Worm (Caenorhabditis elegans) whole organism, L1 larva: Measurements from ENCODE around the gene pcp-1.

ENCODE experiments used
- C04F5.9 ChIP-seq: sonication (generic microtip); optimal IDR thresholded peaks from 2 replicates; lab custom pipeline; 2016; ENCODE audit warnings: missing genetic modification characterization, missing compliant biosample characterization
- C16A3.4 ChIP-seq: fragments of 150-350 bp; optimal IDR thresholded peaks from 2 replicates; lab custom pipeline; 2014; ENCODE audit warnings: missing biosample characterization, missing genetic modification characterization
- C34B4.2 ChIP-seq: sonication (generic microtip); optimal IDR thresholded peaks from 2 replicates; lab custom pipeline; 2017; ENCODE audit warnings: mild to moderate bottlenecking, missing genetic modification characterization, missing compliant biosample characterization
- aha-1 ChIP-seq: fragments of 150-350 bp; optimal IDR thresholded peaks from 2 replicates; lab custom pipeline; 2014; ENCODE audit warnings: missing biosample characterization, missing genetic modification characterization
- aly-2 ChIP-seq: fragments of 150-350 bp; optimal IDR thresholded peaks from 2 replicates; lab custom pipeline; 2014; ENCODE audit warnings: missing biosample characterization, missing genetic modification characterization
- ama-1 ChIP-seq: fragments of 150-350 bp; optimal IDR thresholded peaks from 2 replicates; lab custom pipeline; 2014
- blmp-1 ChIP-seq: fragments of 150-350 bp; optimal IDR thresholded peaks from 2 replicates; lab custom pipeline; 2014; ENCODE audit warnings: missing biosample characterization, missing genetic modification characterization
- ceh-63 ChIP-seq: fragments of 200-800 bp; sonication (Bioruptor generic); optimal IDR thresholded peaks from 2 replicates; lab custom pipeline; 2018; ENCODE audit warnings: mild to moderate bottlenecking, missing genetic modification characterization, missing compliant biosample characterization
- efl-1 ChIP-seq, 4 experiments: fragments of 150-350 bp; optimal IDR thresholded peaks in 3 of 4; peaks in 1 of 4; 1 replicate in 1 of 4; 2 replicates in 3 of 4; lab custom pipeline; 2014; ENCODE audit warnings: missing biosample characterization in 2 of 4, missing genetic modification characterization in 2 of 4, missing genetic modification reagents in 2 of 4
- egl-27 ChIP-seq, 2 experiments: fragments of 150-350 bp in 1 of 2; sonication (generic microtip); optimal IDR thresholded peaks; 3 replicates each; lab custom pipeline; 2017 to 2018; ENCODE audit warnings: missing biosample characterization in 2 of 2, missing genetic modification characterization in 2 of 2, missing genetic modification reagents in 2 of 2
- elt-3 ChIP-seq, 6 experiments: fragments of 150-350 bp in 1 of 6; sonication (generic microtip); optimal IDR thresholded peaks; 2 replicates each; lab custom pipeline; 2017 to 2018; ENCODE audit warnings: missing biosample characterization in 6 of 6, missing genetic modification characterization in 6 of 6, inconsistent platforms in 1 of 6
- fkh-10 ChIP-seq: sonication (generic microtip); optimal IDR thresholded peaks from 2 replicates; lab custom pipeline; 2017; ENCODE audit warnings: missing biosample characterization, missing genetic modification reagents, missing genetic modification characterization
- grh-1 ChIP-seq: fragments of 200-800 bp; sonication (Bioruptor generic); IDR thresholded peaks from 2 replicates; pipeline ENCODE4 v1.3.6; 2022; ENCODE audit warnings: missing genetic modification reagents, missing genetic modification characterization, missing compliant biosample characterization
- hpl-2 ChIP-seq: fragments of 150-350 bp; optimal IDR thresholded peaks from 2 replicates; lab custom pipeline; 2014; ENCODE audit warnings: missing biosample characterization, missing genetic modification reagents, missing genetic modification characterization
- jun-1 ChIP-seq: fragments of 150-350 bp; optimal IDR thresholded peaks from 2 replicates; lab custom pipeline; 2014; ENCODE audit warnings: missing biosample characterization, missing genetic modification reagents, missing genetic modification characterization
- lin-13 ChIP-seq: fragments of 150-350 bp; optimal IDR thresholded peaks from 2 replicates; lab custom pipeline; 2014; ENCODE audit warnings: missing biosample characterization, missing genetic modification reagents, missing genetic modification characterization
- lin-14 ChIP-seq: fragments of 200-800 bp; sonication (Bioruptor generic); optimal IDR thresholded peaks from 2 replicates; lab custom pipeline; 2018; ENCODE audit warnings: mild to moderate bottlenecking, missing genetic modification characterization, moderate library complexity, missing compliant biosample characterization
- lin-15B ChIP-seq: fragments of 150-350 bp; sonication (generic microtip); optimal IDR thresholded peaks from 3 replicates; lab custom pipeline; 2014; ENCODE audit warnings: missing biosample characterization, missing genetic modification characterization
- lir-3 ChIP-seq: sonication (generic microtip); optimal IDR thresholded peaks from 2 replicates; lab custom pipeline; 2016; ENCODE audit warnings: mild to moderate bottlenecking, missing genetic modification characterization, moderate library complexity, missing compliant biosample characterization; ENCODE audit not compliant: poor library complexity
- lsy-2 ChIP-seq, 2 experiments: fragments of 150-350 bp; optimal IDR thresholded peaks; 2 replicates each; lab custom pipeline; 2014; ENCODE audit warnings: missing biosample characterization in 2 of 2, missing genetic modification characterization in 2 of 2
- mab-9 ChIP-seq: fragments of 200-800 bp; sonication (Bioruptor generic); IDR thresholded peaks from 2 replicates; pipeline ENCODE4 v1.3.6; 2022; ENCODE audit warnings: missing genetic modification reagents, missing genetic modification characterization, missing compliant biosample characterization
- nhr-11 ChIP-seq: fragments of 150-350 bp; optimal IDR thresholded peaks from 2 replicates; lab custom pipeline; 2014; ENCODE audit warnings: missing biosample characterization, missing genetic modification characterization
- nhr-12 ChIP-seq: sonication (generic microtip); optimal IDR thresholded peaks from 2 replicates; lab custom pipeline; 2017; ENCODE audit warnings: missing biosample characterization, missing genetic modification characterization
- nhr-19 ChIP-seq: fragments of 200-800 bp; sonication (Bioruptor generic); conservative IDR thresholded peaks from 2 replicates; pipeline ENCODE4 v1.3.6; 2022; ENCODE audit warnings: missing genetic modification characterization, missing compliant biosample characterization
- nhr-20 ChIP-seq: sonication (generic microtip); optimal IDR thresholded peaks from 2 replicates; lab custom pipeline; 2016; ENCODE audit warnings: mild to moderate bottlenecking, missing genetic modification characterization, missing compliant biosample characterization
- nhr-47 ChIP-seq: sonication (generic microtip); optimal IDR thresholded peaks from 2 replicates; lab custom pipeline; 2016; ENCODE audit warnings: mild to moderate bottlenecking, missing genetic modification characterization, moderate library complexity, missing compliant biosample characterization
- nhr-71 ChIP-seq: sonication (generic microtip); optimal IDR thresholded peaks from 2 replicates; lab custom pipeline; 2016; ENCODE audit warnings: mild to moderate bottlenecking, missing genetic modification characterization, moderate library complexity, missing compliant biosample characterization
- nhr-76 ChIP-seq: sonication (generic microtip); optimal IDR thresholded peaks from 2 replicates; lab custom pipeline; 2017; ENCODE audit warnings: missing biosample characterization, missing genetic modification characterization
- nhr-77 ChIP-seq: fragments of 150-350 bp; optimal IDR thresholded peaks from 2 replicates; lab custom pipeline; 2014; ENCODE audit warnings: missing biosample characterization, missing genetic modification characterization
- nhr-85 ChIP-seq: sonication (generic microtip); peaks from one replicate; lab custom pipeline; 2016; ENCODE audit warnings: missing genetic modification characterization, inconsistent platforms, missing compliant biosample characterization
- pqm-1 ChIP-seq: sonication (generic microtip); optimal IDR thresholded peaks from 3 replicates; lab custom pipeline; 2017; ENCODE audit warnings: missing biosample characterization, missing genetic modification characterization
- rnt-1 ChIP-seq: sonication (generic microtip); optimal IDR thresholded peaks from 2 replicates; lab custom pipeline; 2016; ENCODE audit warnings: mild to moderate bottlenecking, missing genetic modification characterization, moderate library complexity, missing compliant biosample characterization
- skn-1 ChIP-seq: fragments of 150-350 bp; optimal IDR thresholded peaks from 2 replicates; lab custom pipeline; 2014; ENCODE audit warnings: missing biosample characterization, missing genetic modification characterization
- sptf-1 ChIP-seq: fragments of 150-350 bp; optimal IDR thresholded peaks from 2 replicates; lab custom pipeline; 2014; ENCODE audit warnings: missing biosample characterization, missing genetic modification characterization
- sup-37 ChIP-seq: fragments of 200-800 bp; sonication (Bioruptor generic); optimal IDR thresholded peaks from 2 replicates; lab custom pipeline; 2018; ENCODE audit warnings: mild to moderate bottlenecking, missing genetic modification characterization, missing compliant biosample characterization
- unc-130 ChIP-seq: fragments of 150-350 bp; optimal IDR thresholded peaks from 2 replicates; lab custom pipeline; 2017; ENCODE audit warnings: missing biosample characterization, missing genetic modification characterization, inconsistent platforms
- unc-62 ChIP-seq: fragments of 150-350 bp; optimal IDR thresholded peaks from 2 replicates; lab custom pipeline; 2014; ENCODE audit warnings: missing biosample characterization, missing genetic modification reagents, missing genetic modification characterization
- vab-15 ChIP-seq: sonication (generic microtip); optimal IDR thresholded peaks from 2 replicates; lab custom pipeline; 2017; ENCODE audit warnings: missing genotype, mild to moderate bottlenecking, missing genetic modification characterization, missing compliant biosample characterization
- xbp-1 ChIP-seq: sonication (generic microtip); optimal IDR thresholded peaks from 2 replicates; lab custom pipeline; 2016; ENCODE audit warnings: missing genetic modification characterization, missing compliant biosample characterization
- zip-4 ChIP-seq: fragments of 200-800 bp; sonication (Bioruptor generic); optimal IDR thresholded peaks from 2 replicates; lab custom pipeline; 2018; ENCODE audit warnings: mild to moderate bottlenecking, missing genetic modification characterization, moderate library complexity, missing compliant biosample characterization
- ztf-11 ChIP-seq, 2 experiments: sonication (generic microtip); optimal IDR thresholded peaks; 2 replicates each; lab custom pipeline; 2016 to 2017; ENCODE audit warnings: missing genetic modification characterization in 2 of 2, missing biosample characterization in 1 of 2, missing compliant biosample characterization in 1 of 2

pcp-1 gene

ce11 chrIII:7790522-7790921, 31.8 kb downstream of the pcp-1 start (continued):
- TF ChIP-seq nhr-19 (GFP tag; lab: Robert Waterston, UW) (peak; percentile 33; the same call in 1 of the 2 replicates), sup-37 (GFP tag; lab: Kevin White, UChicago) (no peak), xbp-1 (no peak), unc-130 (tag; lab: Kevin White, UChicago) (no peak), unc-62 (no peak), lsy-2 (tag; optimal IDR thresholded peaks at IDR 0.05; lab: Kevin White, UChicago) (peak; percentile 60 to 81), elt-3 (tag; optimal IDR thresholded peaks at IDR 0.05; lab: Kevin White, UChicago) (no peak), nhr-12 (no peak), grh-1 (GFP tag; lab: Robert Waterston, UW) (no peak), C04F5.9 (tag; lab: Kevin White, UChicago) (no peak), nhr-71 (peak; percentile 65), hpl-2 (GFP tag; lab: Kevin White, UChicago) (no peak)

ce11 chrIII:7792209-7792608, 33.5 kb downstream of the pcp-1 start:
- no peak for TF ChIP-seq pqm-1 (tag; lab: Kevin White, UChicago)
- no peak for TF ChIP-seq nhr-77 (tag; lab: Kevin White, UChicago)
- TF ChIP-seq nhr-11: no peak
- TF ChIP-seq skn-1 (tag; lab: Kevin White, UChicago): no peak
- TF ChIP-seq lsy-2 (tag; optimal IDR thresholded peaks at IDR 0.05; lab: Kevin White, UChicago): peak; percentile 33 to 66
- TF ChIP-seq nhr-71: no peak
- no peak for TF ChIP-seq nhr-47 (tag; lab: Kevin White, UChicago)
- TF ChIP-seq ama-1 (lab: Kevin White, UChicago): no peak
- no peak for TF ChIP-seq efl-1 (optimal IDR thresholded peaks at IDR 0.05; lab: Kevin White, UChicago)
- peak in 1 of 2 experiments; percentile 23 for TF ChIP-seq efl-1 (GFP tag; optimal IDR thresholded peaks at IDR 0.05 in 1 of 2; lab: Kevin White, UChicago)
- no peak for TF ChIP-seq lin-14

ce11 chrIII:7792970-7793369, 34.3 kb downstream of the pcp-1 start:
- TF ChIP-seq rnt-1 (peak; percentile 26), ztf-11 (tag; optimal IDR thresholded peaks at IDR 0.05; lab: Kevin White, UChicago) (peak in 1 of 2 experiments; percentile 47), vab-15 (tag; lab: Kevin White, UChicago) (no peak), lin-13 (GFP tag; lab: Kevin White, UChicago) (no peak), C16A3.4 (no peak), lir-3 (tag; lab: Kevin White, UChicago) (no peak), egl-27 (tag; optimal IDR thresholded peaks at IDR 0.05; lab: Kevin White, UChicago) (no peak), mab-9 (no peak), ceh-63 (GFP tag; lab: Kevin White, UChicago) (no peak), C34B4.2 (no peak), lsy-2 (tag; optimal IDR thresholded peaks at IDR 0.05; lab: Kevin White, UChicago) (peak in 1 of 2 experiments; percentile 27), nhr-77 (tag; lab: Kevin White, UChicago) (no peak), nhr-85 (peak; percentile 11), nhr-11 (no peak), jun-1 (no peak), zip-4 (GFP tag; lab: Kevin White, UChicago) (no peak), sup-37 (GFP tag; lab: Kevin White, UChicago) (no peak), sptf-1 (tag; lab: Kevin White, UChicago) (no peak), lin-15B (tag; lab: Kevin White, UChicago) (no peak), grh-1 (GFP tag; lab: Robert Waterston, UW) (no peak), aly-2 (tag; lab: Kevin White, UChicago) (no peak), blmp-1 (tag; lab: Kevin White, UChicago) (peak; percentile 29), fkh-10 (GFP tag; lab: Kevin White, UChicago) (no peak), nhr-20 (no peak), nhr-76 (tag; lab: Kevin White, UChicago) (no peak), aha-1 (tag; lab: Kevin White, UChicago) (no peak)
